Fruit fly (Drosophila melanogaster) whole organism, wandering third instar larva: ENCODE results near the gene brv2.

ENCODE experiments used
- Myc ChIP-seq: fragments of >200 bp; optimal IDR thresholded peaks from 2 replicates; lab custom pipeline; 2017
- N ChIP-seq: fragments of >200 bp; optimal IDR thresholded peaks from 2 replicates; lab custom pipeline; 2018; ENCODE audit warnings: missing biosample characterization, missing external identifiers, missing genetic modification characterization
- Rel ChIP-seq, 2 experiments: fragments of 200-800 bp; sonication (Bioruptor generic) in 1 of 2; optimal IDR thresholded peaks; 2 replicates in 1 of 2; 3 replicates in 1 of 2; lab custom pipeline; 2016 to 2019; ENCODE audit warnings: mild to moderate bottlenecking in 2 of 2, missing biosample characterization in 2 of 2, missing genetic modification characterization in 2 of 2, moderate library complexity in 1 of 2
- dl ChIP-seq, 2 experiments: fragments of 175-275, 200-275 bp in 1 of 2; fragments of 200-275 bp in 1 of 2; sonication (Bioruptor generic); optimal IDR thresholded peaks; lab custom pipeline; 2018; ENCODE audit warnings: mild to moderate bottlenecking in 2 of 2, missing biosample characterization in 2 of 2, missing genetic modification characterization in 2 of 2, moderate library complexity in 2 of 2; ENCODE audit not compliant: partially characterized antibody in 2 of 2, insufficient read depth in 1 of 2
- dsf ChIP-seq: sonication (Bioruptor generic); optimal IDR thresholded peaks from 2 replicates; lab custom pipeline; 2016; ENCODE audit warnings: missing biosample characterization, missing genetic modification characterization, borderline replicate concordance
- fru ChIP-seq: fragments of 200-800 bp; sonication (Bioruptor generic); optimal IDR thresholded peaks from 3 replicates; lab custom pipeline; 2016; ENCODE audit warnings: missing biosample characterization, mild to moderate bottlenecking, missing genetic modification characterization
- psq ChIP-seq: fragments of 200-800 bp; sonication (Bioruptor generic); optimal IDR thresholded peaks from 3 replicates; lab custom pipeline; 2017; ENCODE audit warnings: missing biosample characterization, mild to moderate bottlenecking, missing genetic modification characterization, moderate library complexity
- usp ChIP-seq: fragments of >200 bp; optimal IDR thresholded peaks from 2 replicates; lab custom pipeline; 2017; ENCODE audit warnings: missing biosample characterization, missing genetic modification characterization
- woc ChIP-seq: sonication (Bioruptor generic); optimal IDR thresholded peaks from 2 replicates; lab custom pipeline; 2016; ENCODE audit warnings: missing biosample characterization, mild to moderate bottlenecking, missing genetic modification characterization

DNA sequence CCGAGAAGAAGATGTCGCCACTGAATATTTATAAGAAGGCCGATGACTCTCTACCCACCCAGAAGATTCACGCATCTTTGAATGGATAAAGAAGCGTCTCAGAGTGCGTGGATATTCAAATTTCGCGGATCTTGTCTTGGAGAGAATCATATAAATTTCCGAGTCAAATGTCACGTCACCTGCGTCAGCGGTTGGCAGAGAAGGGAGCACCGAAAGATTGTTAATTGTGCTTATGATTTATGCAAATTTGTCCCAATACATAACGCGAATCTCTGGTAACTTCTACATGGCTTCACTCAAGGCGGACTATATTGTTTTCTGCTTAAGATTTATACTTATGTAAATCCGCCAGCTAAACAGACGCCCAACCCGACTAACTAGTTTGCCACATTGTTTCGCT is 46.6 kb upstream of the brv2 start:
- TF ChIP-seq fru (GFP tag; lab: Kevin White, UChicago) = no peak
- TF ChIP-seq dsf (GFP tag; lab: Kevin White, UChicago) = no peak
- TF ChIP-seq woc = no peak
- TF ChIP-seq psq = no peak
- TF ChIP-seq usp (GFP tag; lab: Kevin White, UChicago) = no peak
- no peak for TF ChIP-seq dl (GFP tag; optimal IDR thresholded peaks at IDR 0.05; lab: Kevin White, UChicago; ENCODE audit: insufficient read depth in 1 of 2, partially characterized antibody in 2 of 2)
- TF ChIP-seq Myc (lab: Kevin White, UChicago) = no peak
- no peak for TF ChIP-seq Rel (GFP tag; optimal IDR thresholded peaks at IDR 0.05; lab: Kevin White, UChicago)
- TF ChIP-seq Rel (tag; optimal IDR thresholded peaks at IDR 0.05; lab: Kevin White, UChicago) = no peak
- TF ChIP-seq N (GFP tag; lab: Kevin White, UChicago) = no peak
